Worm (Caenorhabditis elegans) whole organism, young adult: ENCODE results near the gene sbp-1.

ENCODE experiments used
- B0019.2 ChIP-seq: fragments of 200-800 bp; sonication (Bioruptor generic); conservative IDR thresholded peaks from 2 replicates; pipeline ENCODE4 v1.3.6; 2022; ENCODE audit warnings: missing genetic modification reagents, missing genetic modification characterization, missing compliant biosample characterization
- bed-1 ChIP-seq: fragments of 200-800 bp; sonication (Bioruptor generic); IDR thresholded peaks from 2 replicates; pipeline ENCODE4 v1.3.6; 2022; ENCODE audit warnings: missing genetic modification reagents, missing genetic modification characterization, missing compliant biosample characterization
- bed-2 ChIP-seq: fragments of 200-800 bp; sonication (Bioruptor generic); IDR thresholded peaks from 2 replicates; pipeline ENCODE4 v1.3.6; 2022; ENCODE audit warnings: missing genetic modification reagents, missing genetic modification characterization, missing compliant biosample characterization
- dpl-1 ChIP-seq: fragments of 150-350 bp; optimal IDR thresholded peaks from 2 replicates; lab custom pipeline; 2014; ENCODE audit warnings: missing biosample characterization, missing genetic modification reagents, missing genetic modification characterization
- mxl-1 ChIP-seq: sonication (generic microtip); optimal IDR thresholded peaks from 2 replicates; lab custom pipeline; 2016; ENCODE audit warnings: missing genetic modification characterization, missing compliant biosample characterization
- nfya-1 ChIP-seq: sonication (generic microtip); optimal IDR thresholded peaks from 2 replicates; lab custom pipeline; 2017; ENCODE audit warnings: antibody characterized with exemption, missing compliant biosample characterization, missing genetic modification characterization, borderline replicate concordance; ENCODE audit not compliant: insufficient read depth
- sea-2 ChIP-seq: fragments of 200-800 bp; sonication (Bioruptor generic); IDR thresholded peaks from 2 replicates; pipeline ENCODE4 v1.3.6; 2022; ENCODE audit warnings: missing genetic modification characterization, missing compliant biosample characterization
- snpc-1.3 ChIP-seq: sonication (generic microtip); optimal IDR thresholded peaks from 2 replicates; lab custom pipeline; 2017; ENCODE audit warnings: missing genetic modification characterization, mild to moderate bottlenecking, missing compliant biosample characterization, antibody characterized with exemption, moderate library complexity, missing genotype, missing genetic modification reagents; ENCODE audit not compliant: insufficient read depth
- tbp1 ChIP-seq: fragments of 200-800 bp; sonication (Bioruptor generic); optimal IDR thresholded peaks from 2 replicates; lab custom pipeline; 2018; ENCODE audit warnings: mild to moderate bottlenecking, missing genetic modification characterization, missing compliant biosample characterization
- tbx-9 ChIP-seq: sonication (generic microtip); optimal IDR thresholded peaks from 2 replicates; lab custom pipeline; 2016; ENCODE audit warnings: borderline replicate concordance, missing genetic modification characterization, inconsistent platforms, missing compliant biosample characterization
- ztf-26 ChIP-seq: sonication (generic microtip); optimal IDR thresholded peaks from 2 replicates; lab custom pipeline; 2017; ENCODE audit warnings: missing genetic modification characterization, missing compliant biosample characterization

ce11 chrIII:11392740-11393139 is 49.6 kb downstream of the sbp-1 start:
- TF ChIP-seq sea-2 (GFP tag; lab: Robert Waterston, UW), result no peak
- TF ChIP-seq dpl-1 (GFP tag; lab: Kevin White, UChicago), result no peak
- no peak for TF ChIP-seq tbp1 (GFP tag; lab: Kevin White, UChicago)
- TF ChIP-seq B0019.2 (GFP tag; lab: Robert Waterston, UW), result no peak
- no peak for TF ChIP-seq tbx-9 (tag; lab: Kevin White, UChicago)
- TF ChIP-seq snpc-1.3 (tag; lab: Kevin White, UChicago), result no peak
- TF ChIP-seq mxl-1, result no peak
- no peak for TF ChIP-seq nfya-1 (tag; lab: Kevin White, UChicago)
- no peak for TF ChIP-seq ztf-26 (tag; lab: Kevin White, UChicago)
- TF ChIP-seq bed-2 (GFP tag; lab: Robert Waterston, UW), result no peak
- TF ChIP-seq bed-1, result no peak
